Worm (Caenorhabditis elegans) whole organism, L4 larva: Measurements from ENCODE around the gene rtfo-1.

ENCODE experiments used
- F26F4.8 ChIP-seq: fragments of 200-800 bp; sonication (Bioruptor generic); conservative IDR thresholded peaks from 2 replicates; pipeline ENCODE4 v1.3.6; 2022; ENCODE audit warnings: missing genetic modification characterization, missing compliant biosample characterization
- F49E8.2 ChIP-seq: sonication (generic microtip); optimal IDR thresholded peaks from 2 replicates; lab custom pipeline; 2016; ENCODE audit warnings: missing compliant biosample characterization, mild to moderate bottlenecking, missing genetic modification characterization, borderline replicate concordance
- Y105C5A.15 ChIP-seq: fragments of 200-800 bp; sonication (Bioruptor generic); IDR thresholded peaks from 2 replicates; pipeline ENCODE4 v1.3.6; 2022; ENCODE audit warnings: missing genetic modification characterization, missing compliant biosample characterization
- Y5F2A.4 ChIP-seq: fragments of 200-800 bp; sonication (Bioruptor generic); optimal IDR thresholded peaks from 2 replicates; lab custom pipeline; 2018; ENCODE audit warnings: mild to moderate bottlenecking, missing genetic modification characterization, missing compliant biosample characterization
- Y75B8A.6 ChIP-seq: fragments of 200-800 bp; sonication (Bioruptor generic); IDR thresholded peaks from 2 replicates; pipeline ENCODE4 v1.3.6; 2022; ENCODE audit warnings: missing genetic modification reagents, missing genetic modification characterization, missing compliant biosample characterization
- ZK337.2 ChIP-seq: fragments of 200-800 bp; sonication (Bioruptor generic); IDR thresholded peaks from 2 replicates; pipeline ENCODE4 v1.3.6; 2022; ENCODE audit warnings: missing genetic modification reagents, missing genetic modification characterization, missing compliant biosample characterization
- aly-2 ChIP-seq: sonication (generic microtip); optimal IDR thresholded peaks from 2 replicates; lab custom pipeline; 2018; ENCODE audit warnings: missing biosample characterization, missing genetic modification characterization
- ceh-44 ChIP-seq: fragments of 200-800 bp; sonication (Bioruptor generic); IDR thresholded peaks from 2 replicates; pipeline ENCODE4 v1.3.6; 2022; ENCODE audit warnings: missing genetic modification reagents, missing genetic modification characterization, missing compliant biosample characterization
- daf-19 ChIP-seq: fragments of 200-800 bp; sonication (Bioruptor generic); conservative IDR thresholded peaks from 2 replicates; pipeline ENCODE4 v1.3.6; 2022; ENCODE audit warnings: missing genetic modification characterization, missing compliant biosample characterization
- dmd-9 ChIP-seq: fragments of 200-800 bp; sonication (Bioruptor generic); IDR thresholded peaks from 2 replicates; pipeline ENCODE4 v1.3.6; 2022; ENCODE audit warnings: missing genetic modification reagents, missing genetic modification characterization, missing compliant biosample characterization
- dpl-1 ChIP-seq: fragments of 150-350 bp; optimal IDR thresholded peaks from 2 replicates; lab custom pipeline; 2014; ENCODE audit warnings: missing biosample characterization, missing genetic modification reagents, missing genetic modification characterization
- dve-1 ChIP-seq: sonication (generic microtip); optimal IDR thresholded peaks from 2 replicates; lab custom pipeline; 2017; ENCODE audit warnings: antibody characterized with exemption, mild to moderate bottlenecking, missing genetic modification characterization, missing compliant biosample characterization; ENCODE audit not compliant: insufficient read depth
- egl-43 ChIP-seq: fragments of 200-800 bp; sonication (Bioruptor generic); IDR thresholded peaks from 2 replicates; pipeline ENCODE4 v1.3.6; 2022; ENCODE audit warnings: missing genetic modification reagents, missing genetic modification characterization, missing compliant biosample characterization
- hif-1 ChIP-seq, 2 experiments: sonication (generic microtip); optimal IDR thresholded peaks; 2 replicates each; lab custom pipeline; 2016 to 2017; ENCODE audit warnings: missing compliant biosample characterization in 2 of 2, missing genetic modification characterization in 2 of 2, missing genetic modification reagents in 2 of 2, missing genotype in 2 of 2, mild to moderate bottlenecking in 1 of 2
- lin-1 ChIP-seq: fragments of 200-800 bp; sonication (Bioruptor generic); IDR thresholded peaks from 2 replicates; pipeline ENCODE4 v1.3.6; 2022; ENCODE audit warnings: missing genetic modification reagents, missing genetic modification characterization, missing compliant biosample characterization
- lin-15B ChIP-seq: fragments of 150-350 bp; sonication (generic microtip); optimal IDR thresholded peaks from 3 replicates; lab custom pipeline; 2014; ENCODE audit warnings: missing biosample characterization, missing genetic modification characterization
- lin-29 ChIP-seq: fragments of 200-800 bp; sonication (Bioruptor generic); IDR thresholded peaks from 2 replicates; pipeline ENCODE4 v1.3.6; 2022; ENCODE audit warnings: missing genetic modification reagents, missing genetic modification characterization, missing compliant biosample characterization
- lir-3 ChIP-seq: sonication (generic microtip); optimal IDR thresholded peaks from 2 replicates; lab custom pipeline; 2016; ENCODE audit warnings: mild to moderate bottlenecking, missing genetic modification characterization, missing compliant biosample characterization
- lsy-2 ChIP-seq, 2 experiments: fragments of 150-350 bp in 1 of 2; sonication (generic microtip) in 1 of 2; optimal IDR thresholded peaks; 2 replicates each; lab custom pipeline; 2014 to 2017; ENCODE audit warnings: missing biosample characterization in 2 of 2, missing genetic modification characterization in 2 of 2
- mdt-29 ChIP-seq: fragments of 200-800 bp; sonication (Bioruptor generic); IDR thresholded peaks from 2 replicates; pipeline ENCODE4 v1.3.6; 2022; ENCODE audit warnings: missing genetic modification reagents, missing genetic modification characterization, missing compliant biosample characterization
- mes-2 ChIP-seq: sonication (generic microtip); optimal IDR thresholded peaks from 2 replicates; lab custom pipeline; 2016; ENCODE audit warnings: missing genotype, mild to moderate bottlenecking, missing genetic modification characterization, missing compliant biosample characterization; ENCODE audit not compliant: poor library complexity, severe bottlenecking
- nhr-42 ChIP-seq: fragments of 200-800 bp; sonication (Bioruptor generic); IDR thresholded peaks from 2 replicates; pipeline ENCODE4 v1.3.6; 2022; ENCODE audit warnings: missing genetic modification characterization, missing compliant biosample characterization
- pha-4 ChIP-seq, 2 experiments: fragments of 150-350 bp in 1 of 2; fragments of 200-800 bp in 1 of 2; sonication (Bioruptor generic) in 1 of 2; IDR thresholded peaks in 1 of 2; optimal IDR thresholded peaks in 1 of 2; 2 replicates each; pipeline versions ENCODE4 v1.3.6 to Lab custom; 2014 to 2022; ENCODE audit warnings: missing genetic modification characterization in 2 of 2, missing genetic modification reagents in 2 of 2, missing biosample characterization in 1 of 2, missing compliant biosample characterization in 1 of 2
- rbr-2 ChIP-seq: sonication (generic microtip); optimal IDR thresholded peaks from 2 replicates; lab custom pipeline; 2016; ENCODE audit warnings: missing genotype, missing genetic modification characterization, missing compliant biosample characterization
- saeg-2 ChIP-seq: fragments of 200-800 bp; sonication (Bioruptor generic); IDR thresholded peaks from 2 replicates; pipeline ENCODE4 v1.3.6; 2022; ENCODE audit warnings: missing genetic modification reagents, missing genetic modification characterization, missing compliant biosample characterization
- snpc-1.2 ChIP-seq: fragments of 200-800 bp; sonication (Bioruptor generic); IDR thresholded peaks from 2 replicates; pipeline ENCODE4 v1.3.6; 2022; ENCODE audit warnings: missing genetic modification reagents, missing genetic modification characterization, missing compliant biosample characterization
- spr-1 ChIP-seq: sonication (generic microtip); optimal IDR thresholded peaks from 2 replicates; lab custom pipeline; 2016; ENCODE audit warnings: mild to moderate bottlenecking, missing genetic modification characterization, missing compliant biosample characterization
- unc-130 ChIP-seq: sonication (generic microtip); optimal IDR thresholded peaks from 2 replicates; lab custom pipeline; 2016; ENCODE audit warnings: missing genetic modification reagents, missing genetic modification characterization, missing compliant biosample characterization
- unc-39 ChIP-seq: sonication (generic microtip); optimal IDR thresholded peaks from 2 replicates; lab custom pipeline; 2017; ENCODE audit warnings: missing biosample characterization, missing genetic modification characterization
- zfp-3 ChIP-seq: fragments of 200-800 bp; sonication (Bioruptor generic); conservative IDR thresholded peaks from 2 replicates; pipeline ENCODE4 v1.3.6; 2022; ENCODE audit warnings: missing genetic modification reagents, missing genetic modification characterization, missing compliant biosample characterization

The rtfo-1 gene

ce11 chrV:9544176-9544632, 38.2 kb downstream of the rtfo-1 start, which contains the start of gene mdf-1 (continued):
- TF ChIP-seq zfp-3 (GFP tag; lab: Robert Waterston, UW) (no peak), pha-4 (GFP tag; IDR thresholded peaks at IDR 0.05; lab: Robert Waterston, UW) (0 out of 2 replicates have a peak, but pooled peaks have one; percentile 43), pha-4 (tag; optimal IDR thresholded peaks at IDR 0.05; lab: Kevin White, UChicago) (peak; percentile 38), rbr-2 (tag; lab: Kevin White, UChicago) (peak; percentile 57)
- TF ChIP-seq, all 104 proteins: peak for 30

- TF ChIP-seq mdt-29 (GFP tag; lab: Robert Waterston, UW) (no peak), ZK337.2 (no peak), lin-15B (tag; lab: Kevin White, UChicago) (no peak), lsy-2 (tag; optimal IDR thresholded peaks at IDR 0.05; lab: Kevin White, UChicago) (no peak), lin-1 (no peak), egl-43 (GFP tag; lab: Robert Waterston, UW) (no peak), ceh-44 (GFP tag; lab: Robert Waterston, UW) (no peak), unc-39 (tag; lab: Kevin White, UChicago) (no peak)
These were observed 40.9 kb downstream of the rtfo-1 start, which contains the start of gene C50F4.16 for ce11 chrV:9541506-9541905. TSS of gene C50F4.16 (minus strand) at chrV:9541606.

- TF ChIP-seq pha-4 (GFP tag; IDR thresholded peaks at IDR 0.05; lab: Robert Waterston, UW) = no peak
- TF ChIP-seq pha-4 (tag; optimal IDR thresholded peaks at IDR 0.05; lab: Kevin White, UChicago) = no peak
- TF ChIP-seq F26F4.8 (GFP tag; lab: Robert Waterston, UW) = no peak
- no peak for TF ChIP-seq spr-1 (tag; lab: Kevin White, UChicago)
- no peak for TF ChIP-seq saeg-2
- TF ChIP-seq dve-1 = no peak
- no peak for TF ChIP-seq unc-39 (tag; lab: Kevin White, UChicago)
- no peak for TF ChIP-seq aly-2 (tag; lab: Kevin White, UChicago)
- no peak for TF ChIP-seq snpc-1.2 (GFP tag; lab: Robert Waterston, UW)
- no peak for TF ChIP-seq Y105C5A.15 (GFP tag; lab: Robert Waterston, UW)
- TF ChIP-seq Y75B8A.6 (GFP tag; lab: Robert Waterston, UW) = no peak
These were observed 42.8 kb downstream of the rtfo-1 start, which contains the start of gene C50F4.12 for ce11 chrV:9539638-9540037. TSS of gene C50F4.12 (minus strand) at chrV:9539738.

- TF ChIP-seq hif-1 (tag; optimal IDR thresholded peaks at IDR 0.05; lab: Kevin White, UChicago) (peak in 1 of 2 experiments; percentile 52), unc-130 (GFP tag; lab: Kevin White, UChicago) (peak; percentile 84), F49E8.2 (tag; lab: Kevin White, UChicago) (peak; percentile 14), daf-19 (GFP tag; lab: Robert Waterston, UW) (no peak), dpl-1 (GFP tag; lab: Kevin White, UChicago) (peak; percentile 55), dmd-9 (GFP tag; lab: Robert Waterston, UW) (peak; percentile 53; the same call in 1 of the 2 replicates), ZK337.2 (0 out of 2 replicates have a peak, but pooled peaks have one; percentile 59), mes-2 (tag; lab: Kevin White, UChicago) (peak; percentile 97), lin-29 (GFP tag; lab: Robert Waterston, UW) (no peak), lir-3 (tag; lab: Kevin White, UChicago) (no peak)
These were observed 45.9 kb downstream of the rtfo-1 start, which contains the start of gene C50F4.4 for ce11 chrV:9536505-9536904. TSS of gene C50F4.4 (plus strand) at chrV:9536771.

ce11 chrV:9534621-9535020, 47.8 kb downstream of the rtfo-1 start, which contains the start of gene tag-329:
TSS of gene tag-329 (plus strand) at chrV:9534921.
- TF ChIP-seq nhr-42 = no peak
- TF ChIP-seq Y5F2A.4 (GFP tag; lab: Kevin White, UChicago) = no peak
